Worm (Caenorhabditis elegans): Measurements from ENCODE around the gene ccch-3.

ccch-3 gene

ce11 chrV:12659426-12659825 lies at the start of gene ccch-3 (continued):
- TF ChIP-seq zim-3 (tag; optimal IDR thresholded peaks at IDR 0.05) (no peak), F49E8.2 (tag; optimal IDR thresholded peaks at IDR 0.05; ENCODE audit: insufficient read depth) (peak; percentile 20), akir-1 (GFP tag; optimal IDR thresholded peaks at IDR 0.05) (no peak), mel-28 (tag; optimal IDR thresholded peaks at IDR 0.05; ENCODE audit: borderline replicate concordance) (no peak), F10E7.11 (tag; optimal IDR thresholded peaks at IDR 0.05) (no peak), F57C9.4 (tag; optimal IDR thresholded peaks at IDR 0.05) (no peak), ceh-58 (GFP tag; IDR thresholded peaks at IDR 0.05) (no peak), hlh-12 (tag; optimal IDR thresholded peaks at IDR 0.05) (no peak), gei-17 (GFP tag; optimal IDR thresholded peaks at IDR 0.05) (no peak), mxl-1 (tag; optimal IDR thresholded peaks at IDR 0.05) (no peak), him-1 (tag; optimal IDR thresholded peaks at IDR 0.05) (peak; percentile 31), somi-1 (GFP tag; optimal IDR thresholded peaks at IDR 0.05) (peak; percentile 42), lsl-1 (GFP tag; optimal IDR thresholded peaks at IDR 0.05) (peak; percentile 52), bed-1 (GFP tag; IDR thresholded peaks at IDR 0.05) (no peak), repo-1 (tag; optimal IDR thresholded peaks at IDR 0.05) (peak; percentile 1), nhr-80 (tag; optimal IDR thresholded peaks at IDR 0.05) (peak; percentile 53), madf-3 (GFP tag; IDR thresholded peaks at IDR 0.05) (peak; percentile 83), snpc-4 (GFP tag; optimal IDR thresholded peaks at IDR 0.05) (peak; percentile 7), snpc-4 (tag; optimal IDR thresholded peaks at IDR 0.05) (peak in 3 of 4 experiments; percentile 43 to 60 (median 52)), let-607 (tag; optimal IDR thresholded peaks at IDR 0.05) (peak; percentile 7 to 12), ztf-26 (tag; optimal IDR thresholded peaks at IDR 0.05) (no peak), dpl-1 (GFP tag; optimal IDR thresholded peaks at IDR 0.05) (no peak), egl-18 (GFP tag; IDR thresholded peaks at IDR 0.05) (no peak), fkh-3 (tag; optimal IDR thresholded peaks at IDR 0.05) (no peak), dox-1 (GFP tag; IDR thresholded peaks at IDR 0.05) (peak; percentile 72; the same call in 1 of the 2 replicates), sea-2 (GFP tag; IDR thresholded peaks at IDR 0.05) (no peak), madf-10 (tag; optimal IDR thresholded peaks at IDR 0.05) (peak; percentile 27), xnd-1 (tag; optimal IDR thresholded peaks at IDR 0.05) (no peak), dpff-1 (tag; optimal IDR thresholded peaks at IDR 0.05) (no peak), attf-5 (GFP tag; optimal IDR thresholded peaks at IDR 0.05) (peak; percentile 80), ztf-18 (tag; optimal IDR thresholded peaks at IDR 0.05) (peak; percentile 90), ama-1 (optimal IDR thresholded peaks at IDR 0.05) (no peak), ama-1 (GFP tag; optimal IDR thresholded peaks at IDR 0.05) (no peak), hmg-1.2 (GFP tag; IDR thresholded peaks at IDR 0.05) (peak; percentile 67), ets-4 (GFP tag; optimal IDR thresholded peaks at IDR 0.05) (no peak), unc-62 (GFP tag; optimal IDR thresholded peaks at IDR 0.05) (no peak), Y67H2A.10 (GFP tag; conservative IDR thresholded peaks at IDR 0.05) (no peak), lir-1 (GFP tag; conservative IDR thresholded peaks at IDR 0.05) (0 out of 2 replicates have a peak, but pooled peaks have one; percentile 46), cebp-1 (GFP tag; IDR thresholded peaks at IDR 0.05) (no peak), cebp-1 (tag; optimal IDR thresholded peaks at IDR 0.05) (peak; percentile 72), Y95B8A.8 (GFP tag; IDR thresholded peaks at IDR 0.05) (no peak), lin-40 (tag; optimal IDR thresholded peaks at IDR 0.05) (peak; percentile 70), snpc-1.3 (tag; optimal IDR thresholded peaks at IDR 0.05; ENCODE audit: insufficient read depth) (peak; percentile 36), sdz-38 (tag; optimal IDR thresholded peaks at IDR 0.05) (no peak), aptf-2 (GFP tag; conservative IDR thresholded peaks at IDR 0.05) (no peak), T26A5.8 (tag; optimal IDR thresholded peaks at IDR 0.05) (no peak), F57A8.1 (GFP tag; optimal IDR thresholded peaks at IDR 0.05) (no peak), efl-1 (GFP tag; optimal IDR thresholded peaks at IDR 0.05) (no peak), tbx-9 (tag; optimal IDR thresholded peaks at IDR 0.05; ENCODE audit: borderline replicate concordance) (no peak), B0261.1 (tag; optimal IDR thresholded peaks at IDR 0.05) (peak; percentile 7)
